Worm (Caenorhabditis elegans): Measurements from ENCODE around the gene tmem-17.

DNA sequence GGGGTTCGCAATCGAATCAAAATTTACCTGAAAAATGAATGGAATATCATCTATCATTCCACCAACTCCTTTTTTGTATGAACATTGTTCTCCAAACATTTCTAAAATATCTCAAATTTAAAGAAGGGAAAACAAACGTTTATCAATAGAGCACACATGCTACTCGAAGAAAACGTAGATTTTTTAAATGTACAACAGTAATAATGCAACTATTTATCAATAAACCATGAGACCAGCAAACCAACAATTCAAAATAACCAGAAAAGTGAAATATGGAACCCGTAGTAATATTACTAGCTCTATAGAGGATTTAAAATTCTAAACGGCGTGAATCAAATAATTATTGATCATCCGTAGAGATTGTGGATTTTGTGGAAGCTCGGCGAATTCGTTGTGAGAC lies 8.7 kb downstream of the tmem-17 start, which contains the start of gene ZK418.6:
- TF ChIP-seq nhr-23 (tag; optimal IDR thresholded peaks at IDR 0.05) (no peak), lin-15B (tag; optimal IDR thresholded peaks at IDR 0.05) (no peak), elt-3 (tag; optimal IDR thresholded peaks at IDR 0.05) (no peak), ceh-16 (tag; optimal IDR thresholded peaks at IDR 0.05) (no peak), ama-1 (optimal IDR thresholded peaks at IDR 0.05) (no peak), unc-39 (tag; optimal IDR thresholded peaks at IDR 0.05) (no peak), nhr-28 (tag; optimal IDR thresholded peaks at IDR 0.05) (no peak), lin-39 (tag; optimal IDR thresholded peaks at IDR 0.05) (no peak), jun-1 (tag; optimal IDR thresholded peaks at IDR 0.05) (no peak), nhr-237 (tag; optimal IDR thresholded peaks at IDR 0.05) (no peak), skn-1 (tag; optimal IDR thresholded peaks at IDR 0.05) (no peak), unc-62 (GFP tag; optimal IDR thresholded peaks at IDR 0.05) (no peak)

Measured in whole organism, L3 larva.